Worm (Caenorhabditis elegans) whole organism, late embryonic: ENCODE results near the gene unk-1.

Experiments used
- C38D4.7 ChIP-seq: fragments of 200-800 bp; sonication (Bioruptor generic); optimal IDR thresholded peaks from 2 replicates; lab custom pipeline; 2018; ENCODE audit warnings: mild to moderate bottlenecking, missing genetic modification characterization, moderate library complexity, missing compliant biosample characterization
- F13H6.1 ChIP-seq: sonication (generic microtip); optimal IDR thresholded peaks from 2 replicates; lab custom pipeline; 2016; ENCODE audit warnings: missing genetic modification characterization, missing compliant biosample characterization
- K09A11.1 ChIP-seq: sonication (generic microtip); optimal IDR thresholded peaks from 2 replicates; lab custom pipeline; 2017; ENCODE audit warnings: antibody characterized with exemption, mild to moderate bottlenecking, missing genetic modification characterization, missing compliant biosample characterization; ENCODE audit not compliant: insufficient read depth
- Y22D7AL.16 ChIP-seq: sonication (generic microtip); optimal IDR thresholded peaks from 2 replicates; lab custom pipeline; 2016; ENCODE audit warnings: missing genetic modification characterization, missing compliant biosample characterization
- ceh-14 ChIP-seq: sonication (generic microtip); optimal IDR thresholded peaks from 2 replicates; lab custom pipeline; 2016; ENCODE audit warnings: missing genotype, missing genetic modification characterization, missing compliant biosample characterization
- ceh-18 ChIP-seq: sonication (generic microtip); optimal IDR thresholded peaks from 2 replicates; lab custom pipeline; 2016; ENCODE audit warnings: missing genetic modification characterization, missing compliant biosample characterization
- ceh-19 ChIP-seq: fragments of 200-800 bp; sonication (Bioruptor generic); optimal IDR thresholded peaks from 2 replicates; lab custom pipeline; 2018; ENCODE audit warnings: mild to moderate bottlenecking, missing genetic modification characterization, missing compliant biosample characterization
- ceh-2 ChIP-seq: sonication (generic microtip); optimal IDR thresholded peaks from 2 replicates; lab custom pipeline; 2016; ENCODE audit warnings: missing genotype, missing genetic modification characterization, missing compliant biosample characterization
- ceh-22 ChIP-seq: sonication (generic microtip); optimal IDR thresholded peaks from 2 replicates; lab custom pipeline; 2017; ENCODE audit warnings: missing biosample characterization, missing genetic modification characterization
- ceh-24 ChIP-seq: sonication (generic microtip); optimal IDR thresholded peaks from 2 replicates; lab custom pipeline; 2016; ENCODE audit warnings: mild to moderate bottlenecking, missing genetic modification characterization, missing compliant biosample characterization
- ceh-31 ChIP-seq: sonication (generic microtip); optimal IDR thresholded peaks from 2 replicates; lab custom pipeline; 2016; ENCODE audit warnings: missing genetic modification characterization, missing compliant biosample characterization
- ceh-34 ChIP-seq: sonication (generic microtip); optimal IDR thresholded peaks from 2 replicates; lab custom pipeline; 2016; ENCODE audit warnings: mild to moderate bottlenecking, missing genetic modification characterization, missing compliant biosample characterization
- ceh-45 ChIP-seq: fragments of 200-800 bp; sonication (Bioruptor generic); IDR thresholded peaks from 2 replicates; pipeline ENCODE4 v1.3.6; 2022; ENCODE audit warnings: missing genetic modification reagents, missing genetic modification characterization, missing compliant biosample characterization
- ceh-6 ChIP-seq: fragments of 200-800 bp; sonication (Bioruptor generic); optimal IDR thresholded peaks from 2 replicates; lab custom pipeline; 2018; ENCODE audit warnings: mild to moderate bottlenecking, missing genetic modification characterization, missing compliant biosample characterization
- che-1 ChIP-seq: sonication (generic microtip); optimal IDR thresholded peaks from 2 replicates; lab custom pipeline; 2016; ENCODE audit warnings: mild to moderate bottlenecking, missing genetic modification characterization, missing compliant biosample characterization
- dmd-4 ChIP-seq: sonication (generic microtip); optimal IDR thresholded peaks from 2 replicates; lab custom pipeline; 2016; ENCODE audit warnings: borderline replicate concordance, missing genetic modification characterization, missing compliant biosample characterization
- elt-2 ChIP-seq: sonication (generic microtip); optimal IDR thresholded peaks from 2 replicates; lab custom pipeline; 2016; ENCODE audit warnings: missing genetic modification reagents, missing genetic modification characterization, missing compliant biosample characterization
- eyg-1 ChIP-seq: sonication (generic microtip); optimal IDR thresholded peaks from 2 replicates; lab custom pipeline; 2016; ENCODE audit warnings: missing genotype, missing genetic modification characterization, missing compliant biosample characterization
- fax-1 ChIP-seq: sonication (generic microtip); optimal IDR thresholded peaks from 2 replicates; lab custom pipeline; 2016; ENCODE audit warnings: missing genotype, missing genetic modification characterization, missing compliant biosample characterization
- hlh-13 ChIP-seq: fragments of 200-800 bp; sonication (Bioruptor generic); optimal IDR thresholded peaks from 2 replicates; lab custom pipeline; 2018; ENCODE audit warnings: mild to moderate bottlenecking, missing genetic modification characterization, missing compliant biosample characterization
- lim-6 ChIP-seq: sonication (generic microtip); optimal IDR thresholded peaks from 2 replicates; lab custom pipeline; 2016; ENCODE audit warnings: missing genetic modification characterization, missing compliant biosample characterization
- lin-11 ChIP-seq: fragments of 200-800 bp; sonication (Bioruptor generic); optimal IDR thresholded peaks from 2 replicates; lab custom pipeline; 2018; ENCODE audit warnings: mild to moderate bottlenecking, missing genetic modification characterization, missing compliant biosample characterization
- madf-2 ChIP-seq: sonication (generic microtip); optimal IDR thresholded peaks from 2 replicates; lab custom pipeline; 2017; ENCODE audit warnings: missing genetic modification characterization, missing compliant biosample characterization
- npax-4 ChIP-seq: sonication (generic microtip); optimal IDR thresholded peaks from 2 replicates; lab custom pipeline; 2016; ENCODE audit warnings: missing genetic modification characterization, missing compliant biosample characterization
- pha-2 ChIP-seq: sonication (generic microtip); optimal IDR thresholded peaks from 2 replicates; lab custom pipeline; 2017; ENCODE audit warnings: mild to moderate bottlenecking, missing genetic modification characterization, missing compliant biosample characterization
- pha-4 ChIP-seq: fragments of 150-350 bp; optimal IDR thresholded peaks from 2 replicates; lab custom pipeline; 2018; ENCODE audit warnings: missing biosample characterization, missing genetic modification reagents, missing genetic modification characterization
- pqm-1 ChIP-seq: sonication (generic microtip); optimal IDR thresholded peaks from 2 replicates; lab custom pipeline; 2016; ENCODE audit warnings: missing genetic modification characterization, missing compliant biosample characterization
- pros-1 ChIP-seq: fragments of 150-350 bp; optimal IDR thresholded peaks from 2 replicates; lab custom pipeline; 2014; ENCODE audit warnings: missing biosample characterization, missing genetic modification reagents, missing genetic modification characterization
- ref-2 ChIP-seq: sonication (generic microtip); optimal IDR thresholded peaks from 2 replicates; lab custom pipeline; 2016; ENCODE audit warnings: missing genetic modification characterization, missing compliant biosample characterization
- rnt-1 ChIP-seq: sonication (generic microtip); optimal IDR thresholded peaks from 2 replicates; lab custom pipeline; 2016; ENCODE audit warnings: missing genetic modification characterization, missing compliant biosample characterization
- sdc-2 ChIP-seq: sonication (generic microtip); optimal IDR thresholded peaks from 2 replicates; lab custom pipeline; 2016; ENCODE audit warnings: missing genotype, missing genetic modification characterization, missing compliant biosample characterization
- unc-55 ChIP-seq: sonication (generic microtip); optimal IDR thresholded peaks from 2 replicates; lab custom pipeline; 2017; ENCODE audit warnings: missing biosample characterization, missing genetic modification reagents, missing genetic modification characterization
- unc-86 ChIP-seq: sonication (generic microtip); optimal IDR thresholded peaks from 2 replicates; lab custom pipeline; 2016; ENCODE audit warnings: missing genetic modification characterization, missing compliant biosample characterization
- zip-5 ChIP-seq: sonication (generic microtip); optimal IDR thresholded peaks from 2 replicates; lab custom pipeline; 2016; ENCODE audit warnings: missing genetic modification characterization, missing compliant biosample characterization
- ztf-16 ChIP-seq: sonication (generic microtip); optimal IDR thresholded peaks from 2 replicates; lab custom pipeline; 2017; ENCODE audit warnings: missing genetic modification characterization, missing compliant biosample characterization

unk-1 gene

DNA sequence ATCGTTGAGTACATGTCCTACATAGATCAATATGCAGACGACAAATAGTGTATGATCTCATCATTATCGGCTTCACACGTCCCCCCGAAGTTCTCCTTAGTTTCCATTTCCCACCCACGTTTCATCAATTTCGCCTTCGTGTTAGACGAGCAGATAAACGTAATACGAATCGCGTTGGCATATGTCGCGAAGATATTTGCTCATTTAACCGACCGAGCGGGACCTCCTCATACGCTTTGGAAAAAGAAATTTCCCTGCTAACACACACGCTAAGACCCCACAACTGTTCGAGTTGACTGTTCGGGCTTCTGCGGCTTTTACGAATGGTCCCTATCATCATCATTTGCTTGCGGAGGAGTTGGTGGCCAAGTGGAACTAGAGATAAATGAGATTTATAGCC is 39.7 kb downstream of the unk-1 start:
- no peak for TF ChIP-seq dmd-4 (tag; lab: Kevin White, UChicago)
- TF ChIP-seq C38D4.7 (GFP tag; lab: Kevin White, UChicago), result no peak
- no peak for TF ChIP-seq pros-1
- peak; percentile 3 for TF ChIP-seq ceh-18 (tag; lab: Kevin White, UChicago)
- TF ChIP-seq K09A11.1 (tag; lab: Kevin White, UChicago), result no peak
- no peak for TF ChIP-seq ztf-16 (tag; lab: Kevin White, UChicago)
- TF ChIP-seq rnt-1, result peak; percentile 78
- TF ChIP-seq madf-2, result no peak
- TF ChIP-seq unc-86 (tag; lab: Kevin White, UChicago), result no peak
- peak; percentile 42 for TF ChIP-seq ceh-34 (tag; lab: Kevin White, UChicago)
- TF ChIP-seq unc-55 (GFP tag; lab: Kevin White, UChicago), result peak; percentile 26
- no peak for TF ChIP-seq ceh-24 (tag; lab: Kevin White, UChicago)
- no peak for TF ChIP-seq fax-1 (tag; lab: Kevin White, UChicago)
- no peak for TF ChIP-seq ref-2 (tag; lab: Kevin White, UChicago)
- TF ChIP-seq ceh-6 (GFP tag; lab: Kevin White, UChicago), result no peak

DNA sequence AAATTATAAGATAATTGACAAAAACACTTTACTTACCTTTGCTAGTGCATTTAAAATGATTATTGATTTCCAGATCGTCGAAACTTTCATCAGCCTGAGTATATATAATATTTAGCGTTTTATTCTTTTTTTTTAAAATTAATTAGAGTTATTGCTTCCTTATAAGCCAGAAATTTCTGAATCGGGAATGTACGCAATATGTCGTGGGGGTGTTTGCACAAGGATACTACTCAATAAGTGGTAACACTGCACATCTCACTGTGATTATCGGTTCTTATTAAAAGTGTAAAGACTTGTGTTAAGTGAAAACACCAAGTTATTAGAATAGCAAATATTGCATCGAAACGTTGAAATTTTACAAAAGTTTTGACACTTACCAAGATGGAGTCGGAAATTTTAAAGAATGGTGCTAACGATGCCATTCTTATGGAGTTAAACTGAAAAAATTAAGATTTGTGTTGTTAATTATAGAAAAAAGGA is 43.0 kb downstream of the unk-1 start, which contains the start of gene dim-1:
TSS of gene dim-1 (minus strand) at position 430 of the 480 bp plus-strand sequence.
- TF ChIP-seq pqm-1 (tag; lab: Kevin White, UChicago) (no peak), pha-2 (no peak), lim-6 (no peak), ceh-31 (tag; lab: Kevin White, UChicago) (no peak), unc-86 (tag; lab: Kevin White, UChicago) (no peak)

DNA sequence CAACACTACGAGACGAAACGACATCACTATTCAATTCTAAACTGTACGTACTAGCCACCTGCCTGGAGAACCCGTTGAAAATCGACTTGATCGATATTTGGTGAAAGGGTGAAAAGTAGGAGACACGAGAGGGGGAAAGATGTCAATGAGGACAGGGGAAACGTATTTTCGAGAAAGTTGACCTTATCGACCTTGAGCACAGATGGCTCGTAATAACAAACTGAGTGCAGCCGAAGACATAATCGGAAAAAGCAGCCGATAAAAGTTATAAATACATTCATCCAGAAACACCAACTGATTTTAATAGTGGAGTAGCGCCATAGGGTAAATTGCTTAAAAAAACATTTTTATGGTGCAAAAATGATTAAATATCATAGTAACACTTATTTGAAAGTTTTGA is 45.2 kb downstream of the unk-1 start:
- TF ChIP-seq ref-2 (tag; lab: Kevin White, UChicago) (no peak), Y22D7AL.16 (tag; lab: Kevin White, UChicago) (no peak), zip-5 (no peak), K09A11.1 (tag; lab: Kevin White, UChicago) (no peak), unc-55 (GFP tag; lab: Kevin White, UChicago) (no peak), elt-2 (tag; lab: Kevin White, UChicago) (no peak), pha-4 (tag; lab: Kevin White, UChicago) (no peak), npax-4 (tag; lab: Kevin White, UChicago) (no peak), F13H6.1 (no peak), ceh-34 (tag; lab: Kevin White, UChicago) (no peak), ceh-19 (GFP tag; lab: Kevin White, UChicago) (no peak), ceh-22 (tag; lab: Kevin White, UChicago) (no peak), che-1 (tag; lab: Kevin White, UChicago) (no peak), ceh-14 (no peak), eyg-1 (tag; lab: Kevin White, UChicago) (no peak), C38D4.7 (GFP tag; lab: Kevin White, UChicago) (no peak), ceh-31 (tag; lab: Kevin White, UChicago) (no peak), ceh-45 (GFP tag; lab: Robert Waterston, UW) (no peak), sdc-2 (tag; lab: Kevin White, UChicago) (no peak)

DNA sequence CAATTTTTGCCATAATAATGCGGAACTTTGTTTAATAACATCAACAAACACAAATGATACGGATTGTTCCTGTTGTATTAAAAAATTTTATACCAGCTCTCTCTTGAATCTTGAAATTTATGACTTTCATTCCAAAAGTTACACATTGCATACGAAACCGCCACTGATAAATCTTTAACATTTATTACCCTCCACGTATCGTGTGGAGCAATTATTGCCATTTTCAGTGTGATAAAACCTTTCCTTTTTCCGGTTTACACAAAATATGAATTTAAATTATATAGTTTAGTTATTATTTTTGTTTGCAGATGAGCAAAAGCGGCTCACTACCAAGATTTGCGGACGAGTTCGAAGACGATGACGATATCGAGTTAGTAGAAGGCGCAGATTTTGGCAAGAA is 46.0 kb downstream of the unk-1 start, which contains the start of gene C18A11.3:
TSS of gene C18A11.3 (plus strand) at position 301 of the 400 bp plus-strand sequence.
- TF ChIP-seq hlh-13 (GFP tag; lab: Kevin White, UChicago), result no peak
- TF ChIP-seq ceh-2 (tag; lab: Kevin White, UChicago), result no peak

DNA sequence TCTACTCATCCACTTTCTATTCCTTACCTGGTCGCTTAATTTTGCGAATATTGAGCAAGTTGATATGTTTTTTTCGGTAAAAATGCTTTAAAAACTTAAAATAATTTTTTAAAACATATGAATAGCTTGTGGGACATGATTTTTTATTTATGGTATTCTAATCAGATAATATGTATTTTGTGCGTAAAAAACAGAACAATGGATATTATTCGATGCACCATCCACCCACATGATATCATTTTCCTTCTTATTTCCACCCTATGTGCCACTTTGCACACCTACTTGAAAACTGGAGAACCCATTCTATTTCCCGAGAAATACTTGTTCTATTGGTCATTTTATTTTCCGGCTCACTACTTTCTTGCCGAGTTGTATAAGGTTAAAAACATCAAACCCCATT is 52.5 kb downstream of the unk-1 start, which contains the start of gene C18A11.2:
TSS of gene C18A11.2 (plus strand) at position 301 of the 400 bp plus-strand sequence.
- no peak for TF ChIP-seq lin-11 (tag; lab: Kevin White, UChicago)
